Fruit fly (Drosophila melanogaster) whole organism, prepupa: Measurements from ENCODE around the gene RPA3.
A peak's percentile ranks its signal among the peaks of the same experiment; 100 is the strongest.

Experiments used
- Blimp-1 ChIP-seq: fragments of 200-800 bp; sonication (Bioruptor generic); optimal IDR thresholded peaks from 3 replicates; lab custom pipeline; 2017; ENCODE audit warnings: missing biosample characterization, missing genetic modification characterization, mild to moderate bottlenecking, moderate library complexity, missing genetic modification reagents
- CG10631 ChIP-seq: fragments of 200-800 bp; sonication (Bioruptor generic); optimal IDR thresholded peaks from 2 replicates; lab custom pipeline; 2016; ENCODE audit warnings: missing biosample characterization, missing genetic modification characterization
- CG10669 ChIP-seq: fragments of 200-800 bp; sonication (Bioruptor generic); optimal IDR thresholded peaks from 3 replicates; lab custom pipeline; 2018; ENCODE audit warnings: missing biosample characterization, mild to moderate bottlenecking, missing genetic modification characterization, moderate library complexity
- CG11294 ChIP-seq: fragments of 200-800 bp; sonication (Bioruptor generic); IDR thresholded peaks from 2 replicates; pipeline ENCODE4 v1.3.6; 2022; ENCODE audit warnings: missing biosample characterization, missing genetic modification characterization
- CG11762 ChIP-seq: fragments of 200-800 bp; sonication (Bioruptor generic); optimal IDR thresholded peaks from 3 replicates; lab custom pipeline; 2016; ENCODE audit warnings: missing biosample characterization, missing genetic modification characterization; ENCODE audit not compliant: insufficient read depth
- CG11902 ChIP-seq: fragments of 200-800 bp; sonication (Bioruptor generic); optimal IDR thresholded peaks from 3 replicates; lab custom pipeline; 2016; ENCODE audit warnings: missing biosample characterization, missing genetic modification characterization
- CG15336 ChIP-seq: fragments of 200-800 bp; sonication (Bioruptor generic); IDR thresholded peaks from 2 replicates; pipeline ENCODE4 v1.3.6; 2022; ENCODE audit warnings: missing biosample characterization, missing genetic modification characterization
- CG1621 ChIP-seq: fragments of 200-800 bp; sonication (Bioruptor generic); optimal IDR thresholded peaks from 3 replicates; lab custom pipeline; 2018; ENCODE audit warnings: missing biosample characterization, mild to moderate bottlenecking, missing genetic modification characterization
- CG3032 ChIP-seq: fragments of 200-800 bp; optimal IDR thresholded peaks from 2 replicates; lab custom pipeline; 2019; ENCODE audit warnings: missing biosample characterization, mild to moderate bottlenecking, missing genetic modification characterization, moderate library complexity
- CG31627 ChIP-seq: fragments of 200-800 bp; sonication (Bioruptor generic); optimal IDR thresholded peaks from 3 replicates; lab custom pipeline; 2016; ENCODE audit warnings: missing biosample characterization, missing genetic modification characterization
- CG32006 ChIP-seq: fragments of 200-800 bp; sonication (Bioruptor generic); optimal IDR thresholded peaks from 3 replicates; lab custom pipeline; 2017; ENCODE audit warnings: missing biosample characterization, mild to moderate bottlenecking, missing genetic modification characterization
- CG34406 ChIP-seq: fragments of 200-800 bp; sonication (Bioruptor generic); optimal IDR thresholded peaks from 3 replicates; lab custom pipeline; 2016; ENCODE audit warnings: missing biosample characterization, missing genetic modification characterization
- CG3919 ChIP-seq: fragments of 200-800 bp; sonication (Bioruptor generic); optimal IDR thresholded peaks from 3 replicates; lab custom pipeline; 2016; ENCODE audit warnings: missing biosample characterization, missing genetic modification characterization
- CG6163 ChIP-seq: fragments of 200-800 bp; sonication (Bioruptor generic); IDR thresholded peaks from 3 replicates; pipeline ENCODE4 v1.3.6; 2022; ENCODE audit warnings: missing biosample characterization, missing genetic modification characterization
- CG6276 ChIP-seq: fragments of 200-800 bp; sonication (Bioruptor generic); optimal IDR thresholded peaks from 2 replicates; lab custom pipeline; 2017; ENCODE audit warnings: missing biosample characterization, mild to moderate bottlenecking, missing genetic modification characterization
- CG6792 ChIP-seq: fragments of 200-800 bp; sonication (Bioruptor generic); optimal IDR thresholded peaks from 3 replicates; lab custom pipeline; 2016; ENCODE audit warnings: missing biosample characterization, missing genetic modification characterization
- CG6808 ChIP-seq: fragments of 200-800 bp; sonication (Bioruptor generic); optimal IDR thresholded peaks from 3 replicates; lab custom pipeline; 2017; ENCODE audit warnings: missing biosample characterization, missing genetic modification characterization, mild to moderate bottlenecking, moderate library complexity, missing genetic modification reagents
- CG6854 ChIP-seq: fragments of 200-800 bp; sonication (Bioruptor generic); optimal IDR thresholded peaks from 2 replicates; lab custom pipeline; 2017; ENCODE audit warnings: missing biosample characterization, mild to moderate bottlenecking, missing genetic modification characterization
- CG7368 ChIP-seq: fragments of 200-800 bp; sonication (Bioruptor generic); optimal IDR thresholded peaks from 3 replicates; lab custom pipeline; 2016; ENCODE audit warnings: missing biosample characterization, missing genetic modification characterization
- CG8119 ChIP-seq: fragments of 200-800 bp; sonication (Bioruptor generic); IDR thresholded peaks from 3 replicates; pipeline ENCODE4 v1.3.6; 2022; ENCODE audit warnings: missing biosample characterization, missing genetic modification characterization
- CG8319 ChIP-seq: fragments of 200-800 bp; sonication (Bioruptor generic); optimal IDR thresholded peaks from 3 replicates; lab custom pipeline; 2016; ENCODE audit warnings: missing biosample characterization, missing genetic modification characterization
- CG8632 ChIP-seq: fragments of 200-800 bp; sonication (Bioruptor generic); optimal IDR thresholded peaks from 3 replicates; lab custom pipeline; 2016; ENCODE audit warnings: missing biosample characterization, missing genetic modification characterization
- CG9139 ChIP-seq: fragments of 200-800 bp; sonication (Bioruptor generic); optimal IDR thresholded peaks from 3 replicates; lab custom pipeline; 2017; ENCODE audit warnings: missing biosample characterization, mild to moderate bottlenecking, missing genetic modification characterization
- Eip75B ChIP-seq: fragments of 200-800 bp; sonication (Bioruptor generic); optimal IDR thresholded peaks from 3 replicates; lab custom pipeline; 2016; ENCODE audit warnings: missing biosample characterization, missing genetic modification characterization
- Eip78C ChIP-seq: fragments of 200-800 bp; sonication (Bioruptor generic); peaks from one replicate; lab custom pipeline; 2016; ENCODE audit warnings: missing biosample characterization, missing genetic modification characterization
- Eip93F ChIP-seq: fragments of 200-800 bp; sonication (Bioruptor generic); optimal IDR thresholded peaks from 2 replicates; lab custom pipeline; 2016; ENCODE audit warnings: missing biosample characterization, mild to moderate bottlenecking, missing genetic modification characterization
- Ets21C ChIP-seq: fragments of 200-800 bp; sonication (Bioruptor generic); optimal IDR thresholded peaks from 3 replicates; lab custom pipeline; 2016; ENCODE audit warnings: missing biosample characterization, missing genetic modification characterization
- Ets96B ChIP-seq: fragments of 200-800 bp; optimal IDR thresholded peaks from 2 replicates; lab custom pipeline; 2019; ENCODE audit warnings: missing biosample characterization, mild to moderate bottlenecking, missing genetic modification characterization, moderate library complexity
- Hr39 ChIP-seq: fragments of 200-800 bp; sonication (Bioruptor generic); optimal IDR thresholded peaks from 2 replicates; lab custom pipeline; 2016; ENCODE audit warnings: missing biosample characterization, missing genetic modification characterization
- Hr4 ChIP-seq: fragments of 200-800 bp; sonication (Bioruptor generic); optimal IDR thresholded peaks from 3 replicates; lab custom pipeline; 2016; ENCODE audit warnings: missing biosample characterization, missing genetic modification characterization
- Lpt ChIP-seq: fragments of 200-800 bp; sonication (Bioruptor generic); optimal IDR thresholded peaks from 3 replicates; lab custom pipeline; 2016; ENCODE audit warnings: missing biosample characterization, missing genetic modification characterization
- OdsH ChIP-seq: fragments of 200-800 bp; sonication (Bioruptor generic); optimal IDR thresholded peaks from 3 replicates; lab custom pipeline; 2016; ENCODE audit warnings: missing biosample characterization, missing genetic modification characterization
- Smox ChIP-seq: fragments of 200-800 bp; sonication (Bioruptor generic); optimal IDR thresholded peaks from 3 replicates; lab custom pipeline; 2016; ENCODE audit warnings: missing biosample characterization, missing genetic modification characterization
- Sox14 ChIP-seq: fragments of 200-800 bp; sonication (Bioruptor generic); optimal IDR thresholded peaks from 3 replicates; lab custom pipeline; 2016; ENCODE audit warnings: missing biosample characterization, missing genetic modification characterization
- Sox15 ChIP-seq: fragments of 200-800 bp; sonication (Bioruptor generic); optimal IDR thresholded peaks from 3 replicates; lab custom pipeline; 2016; ENCODE audit warnings: missing biosample characterization, missing genetic modification characterization
- achi ChIP-seq: fragments of 200-800 bp; sonication (Bioruptor generic); optimal IDR thresholded peaks from 3 replicates; lab custom pipeline; 2016; ENCODE audit warnings: missing biosample characterization, missing genetic modification characterization
- acj6 ChIP-seq: fragments of 200-800 bp; sonication (Bioruptor generic); optimal IDR thresholded peaks from 3 replicates; lab custom pipeline; 2016; ENCODE audit warnings: missing biosample characterization, missing genetic modification characterization
- cyc ChIP-seq: fragments of 200-800 bp; sonication (Bioruptor generic); optimal IDR thresholded peaks from 3 replicates; lab custom pipeline; 2016; ENCODE audit warnings: missing biosample characterization, missing genetic modification characterization
- dac ChIP-seq: fragments of 200-800 bp; sonication (Bioruptor generic); optimal IDR thresholded peaks from 2 replicates; lab custom pipeline; 2017; ENCODE audit warnings: missing biosample characterization, mild to moderate bottlenecking, missing genetic modification characterization
- dsx ChIP-seq: fragments of 200-800 bp; optimal IDR thresholded peaks from 3 replicates; lab custom pipeline; 2019; ENCODE audit warnings: missing biosample characterization, mild to moderate bottlenecking, missing genetic modification characterization, moderate library complexity; ENCODE audit not compliant: poor library complexity, severe bottlenecking
- eg ChIP-seq: fragments of 200-800 bp; sonication (Bioruptor generic); IDR thresholded peaks from 3 replicates; pipeline ENCODE4 v1.3.6; 2022; ENCODE audit warnings: missing biosample characterization, missing genetic modification characterization
- fd59A ChIP-seq: fragments of 200-800 bp; sonication (Bioruptor generic); optimal IDR thresholded peaks from 2 replicates; lab custom pipeline; 2017; ENCODE audit warnings: missing biosample characterization, mild to moderate bottlenecking, missing genetic modification characterization, missing genetic modification reagents
- fd85E ChIP-seq: fragments of 200-800 bp; sonication (Bioruptor generic); optimal IDR thresholded peaks from 3 replicates; lab custom pipeline; 2016; ENCODE audit warnings: missing biosample characterization, missing genetic modification characterization
- fkh ChIP-seq: fragments of 200-800 bp; sonication (Bioruptor generic); optimal IDR thresholded peaks from 3 replicates; lab custom pipeline; 2017; ENCODE audit warnings: missing biosample characterization, mild to moderate bottlenecking, missing genetic modification characterization, moderate library complexity
- lz ChIP-seq: fragments of 200-800 bp; sonication (Bioruptor generic); optimal IDR thresholded peaks from 3 replicates; lab custom pipeline; 2016; ENCODE audit warnings: missing biosample characterization, missing genetic modification characterization
- net ChIP-seq: fragments of 200-800 bp; sonication (Bioruptor generic); optimal IDR thresholded peaks from 3 replicates; lab custom pipeline; 2016; ENCODE audit warnings: missing biosample characterization, missing genetic modification characterization
- pdm3 ChIP-seq: fragments of 200-800 bp; sonication (Bioruptor generic); optimal IDR thresholded peaks from 3 replicates; lab custom pipeline; 2016; ENCODE audit warnings: missing biosample characterization, missing genetic modification characterization
- salr ChIP-seq, 2 experiments: fragments of 200-800 bp; sonication (Bioruptor generic); optimal IDR thresholded peaks; 3 replicates each; lab custom pipeline; 2016 to 2018; ENCODE audit warnings: missing biosample characterization in 2 of 2, missing genetic modification characterization in 2 of 2, mild to moderate bottlenecking in 1 of 2
- spab ChIP-seq: fragments of 200-800 bp; sonication (Bioruptor generic); optimal IDR thresholded peaks from 2 replicates; lab custom pipeline; 2017; ENCODE audit warnings: missing biosample characterization, mild to moderate bottlenecking, missing genetic modification characterization, missing genetic modification reagents
- topi ChIP-seq: fragments of 200-800 bp; sonication (Bioruptor generic); optimal IDR thresholded peaks from 3 replicates; lab custom pipeline; 2016; ENCODE audit warnings: missing biosample characterization, missing genetic modification characterization
- vri ChIP-seq: fragments of 200-800 bp; sonication (Bioruptor generic); optimal IDR thresholded peaks from 3 replicates; lab custom pipeline; 2016; ENCODE audit warnings: missing biosample characterization, mild to moderate bottlenecking, missing genetic modification characterization

Gene RPA3

dm6 chrX:11580200-11580840 is 35.3 kb downstream of the RPA3 start, which contains the start of gene nod:
Gene nod, plus strand, starts transcription at chrX:11580772.
- TF ChIP-seq topi (GFP tag; lab: Kevin White, UChicago) (peak; percentile 68), Sox15 (GFP tag; lab: Kevin White, UChicago) (peak; percentile 34), Smox (GFP tag; lab: Kevin White, UChicago) (peak; percentile 46), Lpt (GFP tag; lab: Kevin White, UChicago) (peak; percentile 28), CG8119 (GFP tag; lab: Robert Waterston, UW) (no peak), CG10669 (GFP tag; lab: Kevin White, UChicago) (peak; percentile 21), CG6163 (GFP tag; lab: Robert Waterston, UW) (peak; percentile 48; the same call in 1 of the 3 replicates), CG10631 (peak; percentile 55), dac (GFP tag; lab: Kevin White, UChicago) (peak; percentile 27), CG3919 (peak; percentile 47), OdsH (peak; percentile 69), CG1621 (peak; percentile 7), CG8632 (GFP tag; lab: Kevin White, UChicago) (peak; percentile 25), CG6808 (GFP tag; lab: Kevin White, UChicago) (no peak), pdm3 (GFP tag; lab: Kevin White, UChicago) (peak; percentile 71), salr (GFP tag; optimal IDR thresholded peaks at IDR 0.05; lab: Kevin White, UChicago) (no peak), fd85E (GFP tag; lab: Kevin White, UChicago) (no peak), spab (GFP tag; lab: Kevin White, UChicago) (no peak), lz (peak; percentile 62), fkh (GFP tag; lab: Kevin White, UChicago) (peak; percentile 46), Blimp-1 (no peak), Eip78C (peak; percentile 80), CG3032 (tag; lab: Kevin White, UChicago) (peak; percentile 45), eg (GFP tag; lab: Robert Waterston, UW) (peak; percentile 39; the same call in 1 of the 3 replicates), CG6854 (no peak), CG32006 (GFP tag; lab: Kevin White, UChicago) (no peak), Ets21C (GFP tag; lab: Kevin White, UChicago) (peak; percentile 52), CG8319 (GFP tag; lab: Kevin White, UChicago) (peak; percentile 45), Hr4 (GFP tag; lab: Kevin White, UChicago) (peak; percentile 52), Eip93F (GFP tag; lab: Kevin White, UChicago) (no peak), Ets96B (tag; lab: Kevin White, UChicago) (peak; percentile 6), cyc (GFP tag; lab: Kevin White, UChicago) (peak; percentile 47), CG7368 (peak; percentile 38), CG11294 (GFP tag; lab: Robert Waterston, UW) (no peak), CG6792 (GFP tag; lab: Kevin White, UChicago) (peak; percentile 53), acj6 (GFP tag; lab: Kevin White, UChicago) (peak; percentile 63), achi (peak; percentile 56), CG31627 (peak; percentile 75), Hr39 (peak; percentile 71), Eip75B (GFP tag; lab: Kevin White, UChicago) (peak; percentile 63), CG34406 (peak; percentile 55), CG9139 (GFP tag; lab: Kevin White, UChicago) (no peak), vri (no peak), Sox14 (GFP tag; lab: Kevin White, UChicago) (peak; percentile 69), fd59A (GFP tag; lab: Kevin White, UChicago) (no peak), CG11902 (peak; percentile 4), CG6276 (GFP tag; lab: Kevin White, UChicago) (no peak), CG11762 (GFP tag; lab: Kevin White, UChicago) (peak; percentile 39), dsx (no peak), CG15336 (0 out of 2 replicates have a peak, but pooled peaks have one; percentile 33), net (GFP tag; lab: Kevin White, UChicago) (peak; percentile 53)
